Fruit fly (Drosophila melanogaster) whole organism, embryonic: ENCODE data around the gene CG4382.

Source experiments
- Awh ChIP-seq: fragments of 200-800 bp; sonication (Bioruptor generic); IDR thresholded peaks from 2 replicates; pipeline ENCODE4, ENCODE4 v1.3.6; 2022; ENCODE audit warnings: missing biosample characterization, missing genetic modification characterization
- B-H1 ChIP-seq: fragments of 200-800 bp; sonication (Bioruptor generic); IDR thresholded peaks from 3 replicates; pipeline ENCODE4 v1.3.6; 2022; ENCODE audit warnings: missing biosample characterization, missing genetic modification characterization
- B-H2 ChIP-seq: fragments of 200-800 bp; sonication (Bioruptor generic); optimal IDR thresholded peaks from 2 replicates; lab custom pipeline; 2018; ENCODE audit warnings: missing biosample characterization, mild to moderate bottlenecking, missing genetic modification characterization
- BEAF-32 ChIP-seq: fragments of 200-800 bp; sonication (Bioruptor generic); optimal IDR thresholded peaks from 3 replicates; lab custom pipeline; 2017; ENCODE audit warnings: missing biosample characterization, missing genetic modification characterization, mild to moderate bottlenecking, moderate library complexity, missing genetic modification reagents
- CG11504 ChIP-seq: fragments of 200-800 bp; sonication (Bioruptor generic); optimal IDR thresholded peaks from 3 replicates; lab custom pipeline; 2019; ENCODE audit warnings: missing biosample characterization, mild to moderate bottlenecking, missing genetic modification characterization, moderate library complexity
- CG12659 ChIP-seq: fragments of 200-800 bp; sonication (Bioruptor generic); optimal IDR thresholded peaks from 3 replicates; lab custom pipeline; 2017; ENCODE audit warnings: mild to moderate bottlenecking, missing biosample characterization, missing genetic modification reagents, missing genetic modification characterization
- CG13424 ChIP-seq: fragments of 200-800 bp; sonication (Bioruptor generic); optimal IDR thresholded peaks from 2 replicates; lab custom pipeline; 2019; ENCODE audit warnings: missing biosample characterization, mild to moderate bottlenecking, missing genetic modification characterization, moderate library complexity
- CG14965 ChIP-seq: fragments of 200-800 bp; sonication (Bioruptor generic); optimal IDR thresholded peaks from 2 replicates; lab custom pipeline; 2016; ENCODE audit warnings: missing biosample characterization, missing genetic modification characterization, borderline replicate concordance
- CG16813 ChIP-seq: fragments of 200-800 bp; sonication (Bioruptor generic); IDR thresholded peaks from 3 replicates; pipeline ENCODE4 v1.3.6; 2022; ENCODE audit warnings: missing biosample characterization, missing genetic modification characterization; ENCODE audit not compliant: partially characterized antibody
- CG17359 ChIP-seq: fragments of 200-800 bp; sonication (Bioruptor generic); optimal IDR thresholded peaks from 3 replicates; lab custom pipeline; 2018; ENCODE audit warnings: missing biosample characterization, mild to moderate bottlenecking, missing genetic modification characterization, moderate library complexity
- CG2712 ChIP-seq: fragments of 200-800 bp; optimal IDR thresholded peaks from 3 replicates; lab custom pipeline; 2019; ENCODE audit warnings: missing biosample characterization, mild to moderate bottlenecking, missing genetic modification characterization, moderate library complexity
- CG34376 ChIP-seq: fragments of 200-800 bp; sonication (Bioruptor generic); optimal IDR thresholded peaks from 2 replicates; lab custom pipeline; 2018; ENCODE audit warnings: missing biosample characterization, mild to moderate bottlenecking, missing genetic modification characterization
- CG4730 ChIP-seq: fragments of 200-800 bp; sonication (Bioruptor generic); IDR thresholded peaks from 2 replicates; pipeline ENCODE4 v1.3.6; 2022; ENCODE audit warnings: missing biosample characterization, missing genetic modification characterization
- CG6765 ChIP-seq: fragments of 200-800 bp; sonication (Bioruptor generic); optimal IDR thresholded peaks from 3 replicates; lab custom pipeline; 2017; ENCODE audit warnings: missing biosample characterization, mild to moderate bottlenecking, missing genetic modification characterization
- CG7556 ChIP-seq: fragments of 200-800 bp; sonication (Bioruptor generic); optimal IDR thresholded peaks from 2 replicates; lab custom pipeline; 2017; ENCODE audit warnings: missing biosample characterization, mild to moderate bottlenecking, missing genetic modification characterization
- CG9437 ChIP-seq: fragments of 200-800 bp; sonication (Bioruptor generic); optimal IDR thresholded peaks from 2 replicates; lab custom pipeline; 2018; ENCODE audit warnings: missing biosample characterization, mild to moderate bottlenecking, missing genetic modification characterization
- CG9817 ChIP-seq: fragments of 200-800 bp; sonication (Bioruptor generic); optimal IDR thresholded peaks from 2 replicates; lab custom pipeline; 2018; ENCODE audit warnings: missing biosample characterization, mild to moderate bottlenecking, missing genetic modification characterization, moderate library complexity
- CTCF ChIP-seq: fragments of 200-800 bp; sonication (Bioruptor generic); optimal IDR thresholded peaks from 2 replicates; lab custom pipeline; 2017; ENCODE audit warnings: missing biosample characterization, mild to moderate bottlenecking, missing genetic modification characterization, moderate library complexity
- Dbx ChIP-seq: fragments of 200-800 bp; sonication (Bioruptor generic); IDR thresholded peaks from 3 replicates; pipeline ENCODE4 v1.3.6; 2022; ENCODE audit warnings: missing biosample characterization, missing genetic modification characterization
- Dfd ChIP-seq, 2 experiments: fragments of >200 bp; optimal IDR thresholded peaks; 2 replicates each; lab custom pipeline; 2017; ENCODE audit warnings: missing biosample characterization in 2 of 2, missing genetic modification characterization in 2 of 2
- Doc3 ChIP-seq: fragments of 200-800 bp; sonication (Bioruptor generic); IDR thresholded peaks from 3 replicates; pipeline ENCODE4 v1.3.6; 2022; ENCODE audit warnings: missing biosample characterization, missing genetic modification characterization; ENCODE audit not compliant: partially characterized antibody
- Drgx ChIP-seq: fragments of 200-800 bp; sonication (Bioruptor generic); IDR thresholded peaks from 2 replicates; pipeline ENCODE4 v1.3.6; 2022; ENCODE audit warnings: missing biosample characterization, missing genetic modification characterization
- H2.0 ChIP-seq: fragments of 200-800 bp; sonication (Bioruptor generic); IDR thresholded peaks from 2 replicates; pipeline ENCODE4 v1.3.6; 2022; ENCODE audit warnings: missing biosample characterization, missing genetic modification characterization
- Hr3 ChIP-seq: fragments of 200-800 bp; sonication (Bioruptor generic); optimal IDR thresholded peaks from 3 replicates; lab custom pipeline; 2016; ENCODE audit warnings: missing biosample characterization, missing genetic modification characterization
- Kr ChIP-seq: fragments of 200-800 bp; sonication (Bioruptor generic); optimal IDR thresholded peaks from 2 replicates; lab custom pipeline; 2017; ENCODE audit warnings: missing biosample characterization, mild to moderate bottlenecking, missing genetic modification characterization
- NC2β ChIP-seq: fragments of 200-800 bp; sonication (Bioruptor generic); optimal IDR thresholded peaks from 2 replicates; lab custom pipeline; 2016; ENCODE audit warnings: missing biosample characterization, missing genetic modification characterization
- PHDP ChIP-seq: fragments of 200-800 bp; sonication (Bioruptor generic); optimal IDR thresholded peaks from 3 replicates; lab custom pipeline; 2018; ENCODE audit warnings: missing biosample characterization, mild to moderate bottlenecking, missing genetic modification characterization, moderate library complexity
- Poxn ChIP-seq: fragments of 200-800 bp; sonication (Bioruptor generic); IDR thresholded peaks from 2 replicates; pipeline ENCODE4 v1.3.6; 2022; ENCODE audit warnings: missing biosample characterization, missing genetic modification characterization
- Ravus ChIP-seq: fragments of 200-800 bp; sonication (Bioruptor generic); IDR thresholded peaks from 2 replicates; pipeline ENCODE4 v1.3.6; 2022; ENCODE audit warnings: missing biosample characterization, missing genetic modification characterization
- Side ChIP-seq: fragments of 200-800 bp; sonication (Bioruptor generic); optimal IDR thresholded peaks from 2 replicates; lab custom pipeline; 2016; ENCODE audit warnings: missing biosample characterization, missing genetic modification characterization
- Sry-δ ChIP-seq: fragments of 200-800 bp; sonication (Bioruptor generic); optimal IDR thresholded peaks from 2 replicates; lab custom pipeline; 2016; ENCODE audit warnings: missing biosample characterization, missing genetic modification characterization
- Xbp1 ChIP-seq: fragments of 200-800 bp; sonication (Bioruptor generic); optimal IDR thresholded peaks from 3 replicates; lab custom pipeline; 2016; ENCODE audit warnings: missing biosample characterization, mild to moderate bottlenecking, missing genetic modification characterization
- Xrp1 ChIP-seq: fragments of 200-800 bp; sonication (Bioruptor generic); IDR thresholded peaks from 2 replicates; pipeline ENCODE4 v1.3.6; 2022; ENCODE audit warnings: missing biosample characterization, missing genetic modification characterization
- cg ChIP-seq: fragments of 200-800 bp; sonication (Bioruptor generic); optimal IDR thresholded peaks from 3 replicates; lab custom pipeline; 2019; ENCODE audit warnings: missing biosample characterization, mild to moderate bottlenecking, missing genetic modification characterization, moderate library complexity
- croc ChIP-seq: fragments of 200-800 bp; sonication (Bioruptor generic); conservative IDR thresholded peaks from 3 replicates; pipeline ENCODE4 v1.3.6; 2022; ENCODE audit warnings: missing biosample characterization, missing genetic modification characterization
- crp ChIP-seq, 2 experiments: fragments of 200-800 bp; sonication (Bioruptor generic); optimal IDR thresholded peaks; 2 replicates in 1 of 2; 3 replicates in 1 of 2; lab custom pipeline; 2017; ENCODE audit warnings: missing biosample characterization in 2 of 2, missing genetic modification characterization in 2 of 2, mild to moderate bottlenecking in 1 of 2, moderate library complexity in 1 of 2
- exex ChIP-seq: fragments of 200-800 bp; sonication (Bioruptor generic); optimal IDR thresholded peaks from 4 replicates; lab custom pipeline; 2018; ENCODE audit warnings: missing biosample characterization, mild to moderate bottlenecking, missing genetic modification characterization, moderate library complexity
- gcm2 ChIP-seq: fragments of 200-800 bp; sonication (Bioruptor generic); optimal IDR thresholded peaks from 2 replicates; lab custom pipeline; 2016; ENCODE audit warnings: missing biosample characterization, missing genetic modification characterization
- hkb ChIP-seq, 2 experiments: fragments of 200-800 bp in 1 of 2; fragments of >200 bp in 1 of 2; sonication (Bioruptor generic) in 1 of 2; IDR thresholded peaks in 1 of 2; optimal IDR thresholded peaks in 1 of 2; 2 replicates each; pipeline versions ENCODE4 v1.3.6 to Lab custom; 2017 to 2022; ENCODE audit warnings: missing biosample characterization in 1 of 2, missing genetic modification characterization in 1 of 2
- inv ChIP-seq: fragments of 200-800 bp; sonication (Bioruptor generic); IDR thresholded peaks from 2 replicates; pipeline ENCODE4 v1.3.6; 2022; ENCODE audit warnings: missing biosample characterization, missing genetic modification characterization; ENCODE audit not compliant: partially characterized antibody
- pan ChIP-seq, 4 experiments: fragments of >200 bp in 3 of 4; fragments of 200-800 bp in 1 of 4; sonication (Bioruptor generic) in 1 of 4; optimal IDR thresholded peaks in 3 of 4; IDR thresholded peaks in 1 of 4; 2 replicates each; pipeline versions ENCODE4 v1.3.6 to Lab custom; 2017 to 2022; ENCODE audit warnings: missing biosample characterization in 2 of 4, missing genetic modification characterization in 2 of 4, mixed read lengths in 1 of 4
- pzg ChIP-seq: fragments of 200-800 bp; sonication (Bioruptor generic); optimal IDR thresholded peaks from 3 replicates; lab custom pipeline; 2018; ENCODE audit warnings: missing biosample characterization, mild to moderate bottlenecking, missing genetic modification characterization, moderate library complexity
- salm ChIP-seq: fragments of 200-800 bp; sonication (Bioruptor generic); optimal IDR thresholded peaks from 2 replicates; lab custom pipeline; 2018; ENCODE audit warnings: missing biosample characterization, mild to moderate bottlenecking, missing genetic modification characterization
- sim ChIP-seq: fragments of 200-800 bp; sonication (Bioruptor generic); IDR thresholded peaks from 2 replicates; pipeline ENCODE4 v1.3.6; 2022; ENCODE audit warnings: missing biosample characterization, missing genetic modification characterization
- so ChIP-seq: fragments of 200-800 bp; sonication (Bioruptor generic); IDR thresholded peaks from 3 replicates; pipeline ENCODE4 v1.3.6; 2022; ENCODE audit warnings: missing biosample characterization, missing genetic modification characterization
- ssp ChIP-seq: fragments of 200-800 bp; sonication (Bioruptor generic); IDR thresholded peaks from 2 replicates; pipeline ENCODE4 v1.3.6; 2022; ENCODE audit warnings: missing biosample characterization, missing genetic modification characterization
- twi ChIP-seq: fragments of 200-800 bp; optimal IDR thresholded peaks from 2 replicates; lab custom pipeline; 2019; ENCODE audit warnings: missing biosample characterization, mild to moderate bottlenecking, missing genetic modification characterization, moderate library complexity
- zfh2 ChIP-seq: fragments of 200-800 bp; sonication (Bioruptor generic); optimal IDR thresholded peaks from 2 replicates; lab custom pipeline; 2016; ENCODE audit warnings: missing biosample characterization, missing genetic modification characterization

Gene CG4382

dm6 chr2L:9613006-9613690 lies 12.5 kb upstream of the CG4382 start, which contains the start of gene Trx2 (continued):
- TF ChIP-seq so = peak; percentile 66; the same call in 1 of the 3 replicates
- no peak for TF ChIP-seq CG11504
- TF ChIP-seq CG17359 (tag; lab: Kevin White, UChicago) = peak; percentile 6
- TF ChIP-seq zfh2 = no peak
- TF ChIP-seq salm (tag; lab: Kevin White, UChicago) = no peak
- TF ChIP-seq twi = no peak
- no peak for TF ChIP-seq Xrp1
- no peak for TF ChIP-seq CG14965
- peak; percentile 45 for TF ChIP-seq hkb (optimal IDR thresholded peaks at IDR 0.05; lab: Kevin White, UChicago)
- peak; percentile 49; the same call in 1 of the 2 replicates for TF ChIP-seq hkb (GFP tag; IDR thresholded peaks at IDR 0.05; lab: Robert Waterston, UW)
- TF ChIP-seq CG9817 (tag; lab: Kevin White, UChicago) = no peak
- TF ChIP-seq exex (tag; lab: Kevin White, UChicago) = peak; percentile 40
- TF ChIP-seq B-H1 = no peak; the same call in 2 of the 3 replicates
- TF ChIP-seq croc = no peak
- TF ChIP-seq crp (GFP tag; optimal IDR thresholded peaks at IDR 0.05; lab: Kevin White, UChicago) = no peak
- no peak for TF ChIP-seq B-H2 (GFP tag; lab: Kevin White, UChicago)
- TF ChIP-seq CG16813 (GFP tag; lab: Robert Waterston, UW) = no peak
- TF ChIP-seq sim (GFP tag; lab: Robert Waterston, UW) = peak; percentile 21; the same call in 1 of the 2 replicates
- no peak for TF ChIP-seq H2.0 (GFP tag; lab: Robert Waterston, UW)
- TF ChIP-seq CG12659 (GFP tag; lab: Kevin White, UChicago) = peak; percentile 51
- TF ChIP-seq CG13424 (tag; lab: Kevin White, UChicago) = no peak
- TF ChIP-seq Side (GFP tag; lab: Kevin White, UChicago) = peak; percentile 21
- TF ChIP-seq CG9437 (GFP tag; lab: Kevin White, UChicago) = no peak
- no peak for TF ChIP-seq ssp
- no peak for TF ChIP-seq CG2712 (tag; lab: Kevin White, UChicago)
- peak; percentile 93 for TF ChIP-seq CTCF (GFP tag; lab: Kevin White, UChicago)
- TF ChIP-seq Ravus (GFP tag; lab: Robert Waterston, UW) = no peak
- TF ChIP-seq gcm2 (GFP tag; lab: Kevin White, UChicago) = peak; percentile 57
- peak; percentile 74 for TF ChIP-seq cg (GFP tag; lab: Kevin White, UChicago)
- TF ChIP-seq Poxn (GFP tag; lab: Robert Waterston, UW) = no peak
- peak; percentile 18 for TF ChIP-seq PHDP (tag; lab: Kevin White, UChicago)
- no peak for TF ChIP-seq Sry-δ (GFP tag; lab: Kevin White, UChicago)
- TF ChIP-seq pan (optimal IDR thresholded peaks at IDR 0.05; lab: Kevin White, UChicago) = no peak
- no peak for TF ChIP-seq pan (GFP tag; optimal IDR thresholded peaks at IDR 0.05 in 1 of 2, IDR thresholded peaks at IDR 0.05 in 1 of 2)
- peak; percentile 16 for TF ChIP-seq NC2β
- TF ChIP-seq Kr (GFP tag; lab: Kevin White, UChicago) = peak; percentile 46
- no peak for TF ChIP-seq Xbp1 (GFP tag; lab: Kevin White, UChicago)
- peak; percentile 55; the same call in 2 of the 3 replicates for TF ChIP-seq Doc3
- TF ChIP-seq Awh (GFP tag; lab: Robert Waterston, UW) = no peak
- TF ChIP-seq Drgx (GFP tag; lab: Robert Waterston, UW) = peak; percentile 12; the same call in 1 of the 2 replicates
- TF ChIP-seq pzg (GFP tag; lab: Kevin White, UChicago) = peak; percentile 7
- TF ChIP-seq BEAF-32 = peak; percentile 2
- no peak; the same call in 1 of the 2 replicates for TF ChIP-seq inv (GFP tag; lab: Robert Waterston, UW)
- no peak for TF ChIP-seq CG7556
- TF ChIP-seq Hr3 = no peak
- TF ChIP-seq CG4730 (GFP tag; lab: Robert Waterston, UW) = no peak
- no peak for TF ChIP-seq Dfd (GFP tag; optimal IDR thresholded peaks at IDR 0.05; lab: Kevin White, UChicago)
- TF ChIP-seq Dbx = peak; percentile 55; the same call in 2 of the 3 replicates
- TF ChIP-seq CG34376 (GFP tag; lab: Kevin White, UChicago) = peak; percentile 77
- TF ChIP-seq CG6765 (GFP tag; lab: Kevin White, UChicago) = peak; percentile 81
